Worm (Caenorhabditis elegans): ENCODE data around the gene arf-5.

DNA sequence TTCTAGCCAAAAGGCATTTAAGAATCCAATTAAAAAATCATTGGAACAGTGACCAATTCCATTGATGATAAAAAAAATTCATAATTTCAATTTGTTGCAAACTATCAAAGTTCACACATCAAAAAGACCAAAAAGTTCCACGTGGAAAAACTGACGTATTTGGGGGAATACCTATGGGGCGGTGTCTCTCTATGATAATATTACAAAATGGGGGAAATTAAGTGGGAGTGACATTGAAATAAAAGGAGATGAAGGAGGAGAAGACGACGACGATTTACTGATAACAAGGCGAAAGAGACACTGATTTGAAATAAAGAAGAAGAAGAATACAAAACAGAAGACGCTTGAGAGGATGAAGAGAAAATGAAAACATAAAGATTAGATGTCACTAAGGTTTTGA, 44.0 kb downstream of the arf-5 start:
- TF ChIP-seq ama-1 (optimal IDR thresholded peaks at IDR 0.05) (no peak), nhr-43 (tag; optimal IDR thresholded peaks at IDR 0.05; ENCODE audit: poor library complexity, severe bottlenecking) (no peak), ZK546.5 (tag; optimal IDR thresholded peaks at IDR 0.05) (no peak), skn-1 (tag; optimal IDR thresholded peaks at IDR 0.05) (no peak), ceh-82 (tag; optimal IDR thresholded peaks at IDR 0.05) (no peak)
